Fruit fly (Drosophila melanogaster) Kc167 (cell line): ENCODE results near the gene CG13315.

Experiments
- Myc ChIP-seq: fragments of >200 bp; optimal IDR thresholded peaks from 2 replicates; lab custom pipeline; 2017; ENCODE audit warnings: missing external identifiers
- Sin3A ChIP-seq: fragments of >200 bp; optimal IDR thresholded peaks from 2 replicates; lab custom pipeline; 2018; ENCODE audit warnings: missing external identifiers
- insv ChIP-seq: fragments of >200 bp; optimal IDR thresholded peaks from 3 replicates; lab custom pipeline; 2018; ENCODE audit warnings: missing external identifiers
- psq ChIP-seq: fragments of >200 bp; optimal IDR thresholded peaks from 2 replicates; lab custom pipeline; 2017; ENCODE audit warnings: missing external identifiers

DNA sequence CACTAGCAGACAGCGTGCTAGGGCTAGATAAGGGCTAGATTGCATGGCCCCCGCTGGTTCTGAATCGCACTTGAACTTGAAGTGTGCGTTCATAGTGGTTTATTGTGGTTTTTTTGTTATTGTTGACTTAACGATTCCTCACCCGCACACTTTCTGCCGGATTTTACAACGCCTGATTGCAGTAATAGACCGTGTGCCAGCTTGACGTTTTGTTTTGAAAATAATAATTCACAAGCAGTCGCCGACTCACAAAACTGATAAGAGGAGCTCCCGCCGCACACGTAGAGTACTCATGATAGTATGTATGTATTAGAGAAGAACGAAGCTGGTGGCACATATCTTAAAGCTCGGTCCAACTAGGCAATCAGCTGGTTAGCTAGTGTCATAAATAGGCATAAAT is 973 bp upstream of the CG13315 start:
- TF ChIP-seq psq (lab: Kevin White, UChicago) (no peak), Sin3A (lab: Kevin White, UChicago) (no peak), insv (lab: Kevin White, UChicago) (no peak), Myc (lab: Kevin White, UChicago) (no peak)
